Worm (Caenorhabditis elegans) whole organism, mixed stage, embryonic: ENCODE measurements around the gene fbxa-65.

Experiments used
- M03D4.4 ChIP-seq: sonication (generic microtip); optimal IDR thresholded peaks from 2 replicates; lab custom pipeline; 2017; ENCODE audit warnings: mild to moderate bottlenecking, missing genetic modification characterization, missing compliant biosample characterization
- nhr-28 ChIP-seq: fragments of 150-350 bp; optimal IDR thresholded peaks from 2 replicates; lab custom pipeline; 2014; ENCODE audit warnings: missing biosample characterization, missing genetic modification characterization
- unc-62 ChIP-seq: fragments of 150-350 bp; optimal IDR thresholded peaks from 2 replicates; lab custom pipeline; 2014; ENCODE audit warnings: missing biosample characterization, missing genetic modification reagents, missing genetic modification characterization
- zip-8 ChIP-seq: fragments of 150-350 bp; optimal IDR thresholded peaks from 2 replicates; lab custom pipeline; 2014; ENCODE audit warnings: missing biosample characterization, missing genetic modification characterization

- TF ChIP-seq M03D4.4 (tag; lab: Kevin White, UChicago): no peak
- TF ChIP-seq unc-62 (GFP tag; lab: Kevin White, UChicago): no peak
- no peak for TF ChIP-seq nhr-28 (tag; lab: Kevin White, UChicago)
- TF ChIP-seq zip-8 (tag; lab: Kevin White, UChicago): no peak
Observed at ce11 chrV:3362475-3362874, 16.2 kb upstream of the fbxa-65 start, which contains the start of gene C04E12.4.
